Worm (Caenorhabditis elegans) whole organism, L4 larva: ENCODE data around the gene srab-2.
A peak's percentile ranks its signal among the peaks of the same experiment; 100 is the strongest.

Experiments
- F10B5.3 ChIP-seq: sonication (generic microtip); optimal IDR thresholded peaks from 2 replicates; lab custom pipeline; 2016; ENCODE audit warnings: mild to moderate bottlenecking, missing genetic modification characterization, missing compliant biosample characterization
- F37D6.2 ChIP-seq: sonication (generic microtip); optimal IDR thresholded peaks from 2 replicates; lab custom pipeline; 2016; ENCODE audit warnings: mild to moderate bottlenecking, missing genetic modification characterization, missing compliant biosample characterization
- T20F7.1 ChIP-seq: fragments of 200-800 bp; sonication (Bioruptor generic); optimal IDR thresholded peaks from 2 replicates; lab custom pipeline; 2018; ENCODE audit warnings: mild to moderate bottlenecking, missing genetic modification characterization, missing compliant biosample characterization
- ZK337.2 ChIP-seq: fragments of 200-800 bp; sonication (Bioruptor generic); IDR thresholded peaks from 2 replicates; pipeline ENCODE4 v1.3.6; 2022; ENCODE audit warnings: missing genetic modification reagents, missing genetic modification characterization, missing compliant biosample characterization
- ceh-28 ChIP-seq: fragments of 150-350 bp; optimal IDR thresholded peaks from 2 replicates; lab custom pipeline; 2014; ENCODE audit warnings: missing biosample characterization, missing genetic modification reagents, missing genetic modification characterization
- ces-1 ChIP-seq: fragments of 150-350 bp; sonication (generic microtip); optimal IDR thresholded peaks from 4 replicates; lab custom pipeline; 2014; ENCODE audit warnings: missing biosample characterization, missing genetic modification reagents, missing genetic modification characterization
- ctbp-1 ChIP-seq: fragments of 200-800 bp; sonication (Bioruptor generic); IDR thresholded peaks from 2 replicates; pipeline ENCODE4 v1.3.6; 2022; ENCODE audit warnings: missing genetic modification reagents, missing genetic modification characterization, missing compliant biosample characterization
- daf-12 ChIP-seq: fragments of 150-350 bp; optimal IDR thresholded peaks from 2 replicates; lab custom pipeline; 2014; ENCODE audit warnings: missing biosample characterization, missing genetic modification reagents, missing genetic modification characterization
- daf-16 ChIP-seq, 3 experiments: sonication (generic microtip); optimal IDR thresholded peaks; 2 replicates each; lab custom pipeline; 2016 to 2017; ENCODE audit warnings: missing genetic modification characterization in 3 of 3, missing genetic modification reagents in 3 of 3, mild to moderate bottlenecking in 2 of 3, missing compliant biosample characterization in 2 of 3, missing biosample characterization in 1 of 3, moderate library complexity in 1 of 3
- dmd-6 ChIP-seq: fragments of 200-800 bp; sonication (Bioruptor generic); IDR thresholded peaks from 2 replicates; pipeline ENCODE4 v1.3.6; 2022; ENCODE audit warnings: missing genetic modification reagents, missing genetic modification characterization, missing compliant biosample characterization
- dpl-1 ChIP-seq: fragments of 150-350 bp; optimal IDR thresholded peaks from 2 replicates; lab custom pipeline; 2014; ENCODE audit warnings: missing biosample characterization, missing genetic modification reagents, missing genetic modification characterization
- egl-43 ChIP-seq: fragments of 200-800 bp; sonication (Bioruptor generic); IDR thresholded peaks from 2 replicates; pipeline ENCODE4 v1.3.6; 2022; ENCODE audit warnings: missing genetic modification reagents, missing genetic modification characterization, missing compliant biosample characterization
- fos-1 ChIP-seq: fragments of 150-350 bp; optimal IDR thresholded peaks from 2 replicates; lab custom pipeline; 2014; ENCODE audit warnings: missing biosample characterization, missing genetic modification characterization
- hif-1 ChIP-seq, 2 experiments: sonication (generic microtip); optimal IDR thresholded peaks; 2 replicates each; lab custom pipeline; 2016 to 2017; ENCODE audit warnings: missing compliant biosample characterization in 2 of 2, missing genetic modification characterization in 2 of 2, missing genetic modification reagents in 2 of 2, missing genotype in 2 of 2, mild to moderate bottlenecking in 1 of 2
- hlh-11 ChIP-seq: fragments of 200-800 bp; sonication (Bioruptor generic); optimal IDR thresholded peaks from 2 replicates; lab custom pipeline; 2018; ENCODE audit warnings: mild to moderate bottlenecking, missing genetic modification characterization, missing compliant biosample characterization
- hmg-1.1 ChIP-seq: fragments of 200-800 bp; sonication (Bioruptor generic); IDR thresholded peaks from 2 replicates; pipeline ENCODE4 v1.3.6; 2022; ENCODE audit warnings: missing genetic modification reagents, missing genetic modification characterization, missing compliant biosample characterization
- lin-29 ChIP-seq: fragments of 200-800 bp; sonication (Bioruptor generic); IDR thresholded peaks from 2 replicates; pipeline ENCODE4 v1.3.6; 2022; ENCODE audit warnings: missing genetic modification reagents, missing genetic modification characterization, missing compliant biosample characterization
- lsy-2 ChIP-seq, 2 experiments: fragments of 150-350 bp in 1 of 2; sonication (generic microtip) in 1 of 2; optimal IDR thresholded peaks; 2 replicates each; lab custom pipeline; 2014 to 2017; ENCODE audit warnings: missing biosample characterization in 2 of 2, missing genetic modification characterization in 2 of 2
- madf-9 ChIP-seq: fragments of 200-800 bp; sonication (Bioruptor generic); conservative IDR thresholded peaks from 2 replicates; pipeline ENCODE4 v1.3.6; 2022; ENCODE audit warnings: missing genetic modification reagents, missing genetic modification characterization, missing compliant biosample characterization
- mdl-1 ChIP-seq, 2 experiments: fragments of 150-350 bp in 1 of 2; sonication (generic microtip) in 1 of 2; optimal IDR thresholded peaks; 2 replicates each; lab custom pipeline; 2014 to 2017; ENCODE audit warnings: missing biosample characterization in 2 of 2, missing genetic modification characterization in 2 of 2
- mdt-29 ChIP-seq: fragments of 200-800 bp; sonication (Bioruptor generic); IDR thresholded peaks from 2 replicates; pipeline ENCODE4 v1.3.6; 2022; ENCODE audit warnings: missing genetic modification reagents, missing genetic modification characterization, missing compliant biosample characterization
- mep-1 ChIP-seq: fragments of 150-350 bp; sonication (generic microtip); optimal IDR thresholded peaks from 3 replicates; lab custom pipeline; 2014; ENCODE audit warnings: missing biosample characterization, missing genetic modification characterization
- mxl-2 ChIP-seq: fragments of 200-800 bp; sonication (Bioruptor generic); conservative IDR thresholded peaks from 2 replicates; pipeline ENCODE4 v1.3.6; 2022; ENCODE audit warnings: missing genetic modification reagents, missing genetic modification characterization, missing compliant biosample characterization
- nhr-25 ChIP-seq: sonication (generic microtip); optimal IDR thresholded peaks from 2 replicates; lab custom pipeline; 2017; ENCODE audit warnings: missing genetic modification characterization, mild to moderate bottlenecking, missing compliant biosample characterization, antibody characterized with exemption, moderate library complexity, borderline replicate concordance; ENCODE audit not compliant: insufficient read depth
- nhr-28 ChIP-seq: fragments of 150-350 bp; optimal IDR thresholded peaks from 2 replicates; lab custom pipeline; 2014; ENCODE audit warnings: missing biosample characterization, missing genetic modification characterization
- nhr-6 ChIP-seq: fragments of 150-350 bp; optimal IDR thresholded peaks from 2 replicates; lab custom pipeline; 2014; ENCODE audit warnings: missing biosample characterization, missing genetic modification characterization
- pha-4 ChIP-seq, 2 experiments: fragments of 150-350 bp in 1 of 2; fragments of 200-800 bp in 1 of 2; sonication (Bioruptor generic) in 1 of 2; IDR thresholded peaks in 1 of 2; optimal IDR thresholded peaks in 1 of 2; 2 replicates each; pipeline versions ENCODE4 v1.3.6 to Lab custom; 2014 to 2022; ENCODE audit warnings: missing genetic modification characterization in 2 of 2, missing genetic modification reagents in 2 of 2, missing biosample characterization in 1 of 2, missing compliant biosample characterization in 1 of 2
- pqm-1 ChIP-seq: sonication (generic microtip); optimal IDR thresholded peaks from 2 replicates; lab custom pipeline; 2017; ENCODE audit warnings: missing biosample characterization, missing genetic modification characterization
- tra-1 ChIP-seq: fragments of 200-800 bp; sonication (Bioruptor generic); IDR thresholded peaks from 2 replicates; pipeline ENCODE4 v1.3.6; 2022; ENCODE audit warnings: missing genetic modification reagents, missing genetic modification characterization, missing compliant biosample characterization
- unc-130 ChIP-seq: sonication (generic microtip); optimal IDR thresholded peaks from 2 replicates; lab custom pipeline; 2016; ENCODE audit warnings: missing genetic modification reagents, missing genetic modification characterization, missing compliant biosample characterization
- unc-62 ChIP-seq, 3 experiments: fragments of 150-350 bp in 1 of 3; sonication (generic microtip); optimal IDR thresholded peaks in 2 of 3; peaks in 1 of 3; 1 replicate in 1 of 3; 2 replicates in 2 of 3; lab custom pipeline; 2014 to 2017; ENCODE audit warnings: missing biosample characterization in 3 of 3, missing genetic modification characterization in 3 of 3, missing genetic modification reagents in 3 of 3, missing genotype in 1 of 3
- vab-7 ChIP-seq: fragments of 200-800 bp; sonication (Bioruptor generic); IDR thresholded peaks from 2 replicates; pipeline ENCODE4 v1.3.6; 2022; ENCODE audit warnings: missing genetic modification reagents, missing genetic modification characterization, missing compliant biosample characterization
- zfp-2 ChIP-seq: sonication (generic microtip); optimal IDR thresholded peaks from 2 replicates; lab custom pipeline; 2016; ENCODE audit warnings: mild to moderate bottlenecking, missing genetic modification characterization, missing compliant biosample characterization
- zfp-3 ChIP-seq: fragments of 200-800 bp; sonication (Bioruptor generic); conservative IDR thresholded peaks from 2 replicates; pipeline ENCODE4 v1.3.6; 2022; ENCODE audit warnings: missing genetic modification reagents, missing genetic modification characterization, missing compliant biosample characterization
- zip-2 ChIP-seq: fragments of 150-350 bp; optimal IDR thresholded peaks from 2 replicates; lab custom pipeline; 2014; ENCODE audit warnings: missing biosample characterization, missing genetic modification characterization
- ztf-7 ChIP-seq: fragments of 150-350 bp; optimal IDR thresholded peaks from 2 replicates; lab custom pipeline; 2014; ENCODE audit warnings: missing biosample characterization, missing genetic modification characterization

srab-2 gene

DNA sequence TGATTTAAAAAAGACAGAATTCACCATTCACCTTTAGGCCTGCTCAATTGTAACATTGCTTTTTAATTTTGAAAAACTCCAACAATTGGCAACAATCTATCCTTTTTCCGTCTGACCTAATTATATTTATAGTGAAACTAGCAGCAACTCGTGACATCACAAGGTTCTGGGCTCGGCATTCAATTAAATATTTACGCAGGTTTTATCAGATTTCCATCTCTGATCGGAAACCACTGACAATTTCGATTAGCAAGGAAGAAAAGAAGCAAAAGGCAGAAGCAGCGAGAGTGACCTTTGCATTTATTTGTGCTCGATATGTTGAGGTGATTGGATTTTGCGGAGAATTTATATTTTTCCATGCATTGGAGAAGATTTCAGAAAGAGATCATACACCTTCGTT lies 14.4 kb downstream of the srab-2 start:
- TF ChIP-seq nhr-25 (tag; lab: Kevin White, UChicago) (no peak), F37D6.2 (tag; lab: Kevin White, UChicago) (no peak), egl-43 (GFP tag; lab: Robert Waterston, UW) (no peak)

- TF ChIP-seq unc-62 (GFP tag; optimal IDR thresholded peaks at IDR 0.05 in 1 of 2; lab: Kevin White, UChicago) (peak in 1 of 2 experiments; percentile 68), unc-62 (tag; optimal IDR thresholded peaks at IDR 0.05; lab: Kevin White, UChicago) (no peak), daf-16 (GFP tag; optimal IDR thresholded peaks at IDR 0.05; lab: Kevin White, UChicago) (no peak), daf-16 (tag; optimal IDR thresholded peaks at IDR 0.05; lab: Kevin White, UChicago) (no peak), nhr-6 (tag; lab: Kevin White, UChicago) (no peak), hmg-1.1 (GFP tag; lab: Robert Waterston, UW) (no peak), mdt-29 (GFP tag; lab: Robert Waterston, UW) (no peak), lsy-2 (tag; optimal IDR thresholded peaks at IDR 0.05; lab: Kevin White, UChicago) (peak in 1 of 2 experiments; percentile 11), pqm-1 (tag; lab: Kevin White, UChicago) (no peak), zfp-3 (no peak), ztf-7 (no peak)
These were observed 15.2 kb downstream of the srab-2 start, which contains the start of gene glb-32 for ce11 chrV:5089497-5090134. TSS of gene glb-32 (minus strand) at chrV:5089547.

DNA sequence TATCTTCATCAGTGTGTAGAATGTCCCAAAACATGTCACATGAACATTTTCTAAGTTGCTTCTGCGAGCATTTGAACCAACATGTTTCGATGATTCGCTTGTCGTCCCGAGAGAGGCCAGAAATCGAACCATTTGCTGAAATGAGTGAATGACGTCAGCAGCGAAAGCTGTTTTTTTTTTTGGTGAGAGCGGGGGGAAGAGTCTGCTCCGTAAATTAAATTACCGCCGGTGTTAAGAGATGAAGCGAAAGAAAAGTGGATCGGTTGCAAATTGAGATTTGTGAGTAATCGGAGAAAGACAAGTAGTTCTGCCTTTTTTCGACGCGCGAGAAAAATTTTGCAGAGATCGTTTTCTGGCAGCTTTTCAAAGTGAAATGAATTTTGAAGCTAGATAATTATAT lies 16.5 kb downstream of the srab-2 start:
- TF ChIP-seq ceh-28 (no peak), ces-1 (GFP tag; lab: Kevin White, UChicago) (peak; percentile 54), mxl-2 (GFP tag; lab: Robert Waterston, UW) (no peak), vab-7 (GFP tag; lab: Robert Waterston, UW) (no peak), dmd-6 (GFP tag; lab: Robert Waterston, UW) (0 out of 2 replicates have a peak, but pooled peaks have one; percentile 11), ctbp-1 (0 out of 2 replicates have a peak, but pooled peaks have one; percentile 34)

ce11 chrV:5086919-5087404 lies 17.9 kb downstream of the srab-2 start, which contains the start of gene Y58A7A.5:
TSS of gene Y58A7A.5 (minus strand) at chrV:5086969.
- peak; percentile 40 for TF ChIP-seq hlh-11
- no peak for TF ChIP-seq daf-12 (tag; lab: Kevin White, UChicago)
- TF ChIP-seq fos-1, result no peak
- peak; percentile 57; the same call in 1 of the 2 replicates for TF ChIP-seq dmd-6 (GFP tag; lab: Robert Waterston, UW)
- peak in 1 of 2 experiments; percentile 59 for TF ChIP-seq lsy-2 (tag; optimal IDR thresholded peaks at IDR 0.05; lab: Kevin White, UChicago)
- TF ChIP-seq F10B5.3 (tag; lab: Kevin White, UChicago), result no peak
- TF ChIP-seq hif-1 (tag; optimal IDR thresholded peaks at IDR 0.05; lab: Kevin White, UChicago), result peak in 1 of 2 experiments; percentile 39
- TF ChIP-seq nhr-6 (tag; lab: Kevin White, UChicago), result peak; percentile 60
- TF ChIP-seq nhr-28 (tag; lab: Kevin White, UChicago), result peak; percentile 64
- TF ChIP-seq mdl-1 (tag; optimal IDR thresholded peaks at IDR 0.05; lab: Kevin White, UChicago), result no peak
- no peak for TF ChIP-seq ZK337.2
- peak; percentile 35 for TF ChIP-seq mep-1 (tag; lab: Kevin White, UChicago)
- TF ChIP-seq F37D6.2 (tag; lab: Kevin White, UChicago), result no peak
- TF ChIP-seq tra-1 (GFP tag; lab: Robert Waterston, UW), result no peak
- TF ChIP-seq dpl-1 (GFP tag; lab: Kevin White, UChicago), result peak; percentile 28
- TF ChIP-seq ces-1 (GFP tag; lab: Kevin White, UChicago), result no peak
- no peak for TF ChIP-seq pha-4 (GFP tag; IDR thresholded peaks at IDR 0.05; lab: Robert Waterston, UW)
- peak; percentile 19 for TF ChIP-seq pha-4 (tag; optimal IDR thresholded peaks at IDR 0.05; lab: Kevin White, UChicago)
- no peak for TF ChIP-seq madf-9 (GFP tag; lab: Robert Waterston, UW)
- TF ChIP-seq zip-2 (tag; lab: Kevin White, UChicago), result peak; percentile 98
- TF ChIP-seq daf-16 (GFP tag; optimal IDR thresholded peaks at IDR 0.05; lab: Kevin White, UChicago), result peak in 1 of 2 experiments; percentile 54
- no peak for TF ChIP-seq daf-16 (tag; optimal IDR thresholded peaks at IDR 0.05; lab: Kevin White, UChicago)
- peak; percentile 49 for TF ChIP-seq T20F7.1 (GFP tag; lab: Kevin White, UChicago)
- no peak for TF ChIP-seq unc-130 (GFP tag; lab: Kevin White, UChicago)
- no peak for TF ChIP-seq lin-29
- peak; percentile 6 for TF ChIP-seq pqm-1 (tag; lab: Kevin White, UChicago)
- no peak for TF ChIP-seq zfp-2 (tag; lab: Kevin White, UChicago)
